Worm (Caenorhabditis elegans) whole organism, L3 larva: ENCODE data around the gene idpc-4.

ENCODE experiments used
- ama-1 ChIP-seq: fragments of 150-350 bp; optimal IDR thresholded peaks from 2 replicates; lab custom pipeline; 2018
- ceh-28 ChIP-seq: fragments of 150-350 bp; optimal IDR thresholded peaks from 2 replicates; lab custom pipeline; 2014; ENCODE audit warnings: missing biosample characterization, missing genetic modification reagents, missing genetic modification characterization
- ceh-82 ChIP-seq: fragments of 150-350 bp; optimal IDR thresholded peaks from 2 replicates; lab custom pipeline; 2014; ENCODE audit warnings: missing biosample characterization, missing genetic modification characterization
- mdl-1 ChIP-seq: fragments of 150-350 bp; optimal IDR thresholded peaks from 2 replicates; lab custom pipeline; 2014; ENCODE audit warnings: missing biosample characterization, missing genetic modification characterization
- nfya-1 ChIP-seq: sonication (generic microtip); optimal IDR thresholded peaks from 2 replicates; lab custom pipeline; 2017; ENCODE audit warnings: missing genetic modification characterization, mild to moderate bottlenecking, missing compliant biosample characterization, antibody characterized with exemption, moderate library complexity; ENCODE audit not compliant: insufficient read depth
- nhr-237 ChIP-seq: fragments of 150-350 bp; optimal IDR thresholded peaks from 2 replicates; lab custom pipeline; 2014; ENCODE audit warnings: missing biosample characterization, missing genetic modification characterization
- nhr-28 ChIP-seq: fragments of 150-350 bp; optimal IDR thresholded peaks from 2 replicates; lab custom pipeline; 2014; ENCODE audit warnings: missing biosample characterization, missing genetic modification characterization
- nhr-76 ChIP-seq: fragments of 150-350 bp; sonication (generic microtip); optimal IDR thresholded peaks from 5 replicates; lab custom pipeline; 2014; ENCODE audit warnings: missing biosample characterization, missing genetic modification characterization

DNA sequence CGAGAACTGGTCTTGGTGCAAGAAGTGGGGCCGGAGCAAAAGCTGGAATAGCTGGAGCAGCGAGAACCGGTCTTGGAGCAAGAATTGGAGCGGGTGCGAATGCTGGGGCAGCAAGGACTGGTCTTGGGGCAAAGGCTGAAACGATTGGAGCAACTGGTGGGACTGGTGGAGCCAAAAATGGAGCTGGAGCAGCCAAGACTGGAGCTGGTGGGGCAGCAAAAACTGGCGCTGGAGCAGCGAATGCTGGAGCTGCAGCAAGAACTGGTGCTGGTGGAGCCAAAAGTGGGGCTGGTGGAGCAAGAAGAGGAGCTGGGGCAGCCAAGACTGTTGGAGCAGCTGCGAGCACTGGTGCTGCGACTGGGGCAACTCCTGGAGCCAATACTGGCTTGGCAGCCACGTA, 3.4 kb downstream of the idpc-4 start:
- TF ChIP-seq nfya-1 (no peak), nhr-28 (tag; lab: Kevin White, UChicago) (no peak), nhr-237 (no peak), nhr-76 (tag; lab: Kevin White, UChicago) (no peak), ama-1 (lab: Kevin White, UChicago) (no peak), ceh-28 (tag; lab: Kevin White, UChicago) (no peak), ceh-82 (tag; lab: Kevin White, UChicago) (no peak), mdl-1 (no peak)
